Fruit fly (Drosophila melanogaster): ENCODE results near the gene Gyc89Db.

Gene Gyc89Db

DNA sequence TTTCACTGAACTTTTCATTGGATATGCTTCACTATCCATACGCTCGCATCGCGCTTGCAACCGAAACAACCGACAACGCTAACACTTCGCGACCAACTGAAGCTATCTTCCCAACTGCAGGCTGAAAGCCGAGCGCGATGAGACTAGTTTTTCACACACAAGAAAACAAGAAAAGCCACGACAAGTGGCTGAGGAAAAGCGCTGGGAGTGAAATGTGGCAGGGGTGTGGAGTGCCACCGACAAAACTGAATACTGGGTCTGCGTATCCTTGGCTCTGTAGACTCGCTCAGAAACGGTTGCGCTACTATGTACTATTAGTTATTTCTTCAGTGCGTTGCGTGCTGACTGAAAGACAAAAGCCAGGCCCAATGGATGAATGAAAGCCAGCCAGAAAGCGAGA is 18.4 kb downstream of the Gyc89Db start, which contains the start of gene Cad89D:
Gene Cad89D, minus strand, starts transcription at position 101 of the 400 bp plus-strand sequence.
- peak; percentile 18 for TF ChIP-seq Med (GFP tag)
- TF ChIP-seq Ets65A (GFP tag) = peak; percentile 47
- TF ChIP-seq CG1647 (GFP tag; optimal IDR thresholded peaks at IDR 0.05) = no peak

DNA sequence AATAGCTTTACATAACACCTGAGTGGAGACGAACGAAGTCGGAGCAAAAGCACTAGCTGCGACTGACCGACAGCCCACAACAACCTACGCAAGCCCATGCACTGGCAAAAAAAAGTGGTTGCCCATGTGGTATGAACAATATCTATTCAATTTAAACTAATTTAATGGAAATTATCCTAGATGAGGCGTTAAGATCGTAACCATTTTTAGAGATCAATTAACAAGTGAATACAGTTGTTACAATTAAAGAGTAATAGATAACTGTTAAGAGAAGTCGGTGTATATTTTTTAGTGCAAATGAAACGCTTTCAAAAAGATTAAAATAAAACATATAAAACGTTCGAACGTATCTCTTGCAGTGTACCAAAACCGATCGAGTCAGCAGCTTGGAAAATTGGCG is 19.3 kb downstream of the Gyc89Db start:
- TF ChIP-seq lola (GFP tag; optimal IDR thresholded peaks at IDR 0.05) = peak in 1 of 3 experiments; percentile 43
- TF ChIP-seq MESR4 (GFP tag; optimal IDR thresholded peaks at IDR 0.05) = no peak
- no peak for TF ChIP-seq B-H2 (GFP tag; optimal IDR thresholded peaks at IDR 0.05)
- TF ChIP-seq CG11723 (GFP tag; optimal IDR thresholded peaks at IDR 0.05) = peak; percentile 50
- TF ChIP-seq HLH54F (GFP tag; optimal IDR thresholded peaks at IDR 0.05) = no peak
- TF ChIP-seq CG32767 (GFP tag; IDR thresholded peaks at IDR 0.05) = 0 out of 2 replicates have a peak, but pooled peaks have one; percentile 16
- TF ChIP-seq Spps (tag; optimal IDR thresholded peaks at IDR 0.05) = no peak
- TF ChIP-seq CG15601 (tag; optimal IDR thresholded peaks at IDR 0.05) = peak; percentile 65
- no peak for TF ChIP-seq pita (GFP tag; optimal IDR thresholded peaks at IDR 0.05)
- no peak for TF ChIP-seq btn (GFP tag; optimal IDR thresholded peaks at IDR 0.05)
- no peak for TF ChIP-seq Hey (tag; optimal IDR thresholded peaks at IDR 0.05)
- peak; percentile 65 for TF ChIP-seq nerfin-1 (tag; optimal IDR thresholded peaks at IDR 0.05)
- TF ChIP-seq CkIIα-i1 (GFP tag; IDR thresholded peaks at IDR 0.05) = no peak
- TF ChIP-seq gcm2 (GFP tag; optimal IDR thresholded peaks at IDR 0.05) = no peak
- TF ChIP-seq jing (GFP tag; optimal IDR thresholded peaks at IDR 0.05) = peak; percentile 55
- no peak for TF ChIP-seq cwo (GFP tag; optimal IDR thresholded peaks at IDR 0.05)
- 0 out of 3 replicates have a peak, but pooled peaks have one; percentile 42 for TF ChIP-seq CG11093 (GFP tag; IDR thresholded peaks at IDR 0.05)
- TF ChIP-seq chinmo (GFP tag; IDR thresholded peaks at IDR 0.05; ENCODE audit: partially characterized antibody) = no peak
- no peak for TF ChIP-seq D (optimal IDR thresholded peaks at IDR 0.05)
- peak; percentile 59 for TF ChIP-seq D (GFP tag; optimal IDR thresholded peaks at IDR 0.05)
- no peak for TF ChIP-seq Poxn (GFP tag; IDR thresholded peaks at IDR 0.05)
- no peak for TF ChIP-seq CG3163 (GFP tag; optimal IDR thresholded peaks at IDR 0.05)
- no peak for TF ChIP-seq Dll (GFP tag; IDR thresholded peaks at IDR 0.05; ENCODE audit: partially characterized antibody)
- TF ChIP-seq CG12104 (GFP tag; optimal IDR thresholded peaks at IDR 0.05) = peak; percentile 11
- no peak for TF ChIP-seq bigmax (GFP tag; optimal IDR thresholded peaks at IDR 0.05)
- TF ChIP-seq Hr51 (GFP tag; optimal IDR thresholded peaks at IDR 0.05) = peak in 1 of 2 experiments; percentile 80
- TF ChIP-seq CG13894 (tag; optimal IDR thresholded peaks at IDR 0.05) = no peak
- TF ChIP-seq Lim3 (GFP tag; IDR thresholded peaks at IDR 0.05) = no peak
- peak; percentile 68 for TF ChIP-seq nmo (GFP tag; optimal IDR thresholded peaks at IDR 0.05)
- no peak for TF ChIP-seq maf-S (GFP tag; optimal IDR thresholded peaks at IDR 0.05)
- peak; percentile 84 for TF ChIP-seq dmrt99B (tag; optimal IDR thresholded peaks at IDR 0.05)
- TF ChIP-seq Dek (tag; optimal IDR thresholded peaks at IDR 0.05) = peak; percentile 5
- TF ChIP-seq repo (GFP tag; optimal IDR thresholded peaks at IDR 0.05) = no peak
- TF ChIP-seq onecut (GFP tag; IDR thresholded peaks at IDR 0.05) = 0 out of 2 replicates have a peak, but pooled peaks have one; percentile 21
- peak; percentile 62 for TF ChIP-seq CoRest (tag; optimal IDR thresholded peaks at IDR 0.05)
- TF ChIP-seq CG4820 (GFP tag; optimal IDR thresholded peaks at IDR 0.05) = no peak
- no peak for TF ChIP-seq zfh2 (GFP tag; optimal IDR thresholded peaks at IDR 0.05)
- peak; percentile 37 for TF ChIP-seq CG1602 (GFP tag; optimal IDR thresholded peaks at IDR 0.05)
- TF ChIP-seq gce (GFP tag; IDR thresholded peaks at IDR 0.05) = no peak
- TF ChIP-seq slbo (GFP tag; IDR thresholded peaks at IDR 0.05) = no peak; the same call in 1 of the 2 replicates
- TF ChIP-seq CG18599 (GFP tag; optimal IDR thresholded peaks at IDR 0.05) = peak; percentile 13
- no peak for TF ChIP-seq Ravus (GFP tag; IDR thresholded peaks at IDR 0.05)
- TF ChIP-seq CG12659 (GFP tag; optimal IDR thresholded peaks at IDR 0.05) = no peak
- TF ChIP-seq Oli (tag; optimal IDR thresholded peaks at IDR 0.05) = peak; percentile 69
- TF ChIP-seq CG12744 (GFP tag; optimal IDR thresholded peaks at IDR 0.05) = no peak
- TF ChIP-seq ham (GFP tag; IDR thresholded peaks at IDR 0.05) = no peak

Measured in whole organism, embryonic.